Worm (Caenorhabditis elegans) whole organism, young adult: Measurements from ENCODE around the gene Y22D7AL.15.

Source experiments
- ama-1 ChIP-seq, 3 experiments: fragments of 150-350 bp in 1 of 3; sonication (generic microtip) in 2 of 3; optimal IDR thresholded peaks; 2 replicates each; lab custom pipeline; 2014 to 2018; ENCODE audit warnings: missing biosample characterization in 2 of 3, missing genetic modification characterization in 2 of 3, missing genetic modification reagents in 2 of 3
- aptf-3 ChIP-seq: fragments of 200-800 bp; sonication (Bioruptor generic); IDR thresholded peaks from 2 replicates; pipeline ENCODE4 v1.3.6; 2022; ENCODE audit warnings: missing genetic modification characterization, missing compliant biosample characterization
- ekl-4 ChIP-seq: fragments of 200-800 bp; sonication (Bioruptor generic); IDR thresholded peaks from 2 replicates; pipeline ENCODE4 v1.3.6; 2022; ENCODE audit warnings: missing genetic modification reagents, missing genetic modification characterization, missing compliant biosample characterization
- let-607 ChIP-seq, 2 experiments: fragments of 200-800 bp in 1 of 2; sonication (Bioruptor generic) in 1 of 2; sonication (generic microtip) in 1 of 2; optimal IDR thresholded peaks; 2 replicates each; lab custom pipeline; 2016 to 2018; ENCODE audit warnings: mild to moderate bottlenecking in 2 of 2, missing compliant biosample characterization in 2 of 2, missing genetic modification characterization in 2 of 2, moderate library complexity in 2 of 2, missing genotype in 1 of 2
- lsl-1 ChIP-seq: fragments of 200-800 bp; sonication (Bioruptor generic); optimal IDR thresholded peaks from 2 replicates; lab custom pipeline; 2018; ENCODE audit warnings: mild to moderate bottlenecking, missing genetic modification characterization, moderate library complexity, missing compliant biosample characterization
- nhr-120 ChIP-seq: fragments of 200-800 bp; sonication (Bioruptor generic); IDR thresholded peaks from 2 replicates; pipeline ENCODE4 v1.3.6; 2022; ENCODE audit warnings: missing genetic modification characterization, missing compliant biosample characterization
- nhr-80 ChIP-seq: sonication (generic microtip); optimal IDR thresholded peaks from 2 replicates; lab custom pipeline; 2016; ENCODE audit warnings: missing genetic modification characterization, missing compliant biosample characterization
- pha-4 ChIP-seq: fragments of 150-350 bp; sonication (generic microtip); optimal IDR thresholded peaks from 2 replicates; lab custom pipeline; 2014; ENCODE audit warnings: missing biosample characterization, missing genetic modification reagents, missing genetic modification characterization
- snpc-4 ChIP-seq, 5 experiments: fragments of 150-350 bp in 1 of 5; sonication (generic microtip) in 4 of 5; optimal IDR thresholded peaks; 2 replicates each; lab custom pipeline; 2014 to 2018; ENCODE audit warnings: missing genetic modification characterization in 5 of 5, missing biosample characterization in 3 of 5, antibody characterized with exemption in 2 of 5, mild to moderate bottlenecking in 2 of 5, missing compliant biosample characterization in 2 of 5, missing genotype in 2 of 5, moderate library complexity in 2 of 5, missing genetic modification reagents in 1 of 5
- zfh-2 ChIP-seq: fragments of 200-800 bp; sonication (Bioruptor generic); conservative IDR thresholded peaks from 2 replicates; pipeline ENCODE4 v1.3.6; 2022; ENCODE audit warnings: missing genetic modification reagents, missing genetic modification characterization, missing compliant biosample characterization

ce11 chrIII:1674760-1675159, 15.1 kb upstream of the Y22D7AL.15 start:
- TF ChIP-seq ama-1 (optimal IDR thresholded peaks at IDR 0.05; lab: Kevin White, UChicago) (no peak), ama-1 (GFP tag; optimal IDR thresholded peaks at IDR 0.05; lab: Kevin White, UChicago) (no peak), let-607 (tag; optimal IDR thresholded peaks at IDR 0.05; lab: Kevin White, UChicago) (no peak), pha-4 (tag; lab: Kevin White, UChicago) (no peak), lsl-1 (GFP tag; lab: Kevin White, UChicago) (no peak), aptf-3 (GFP tag; lab: Robert Waterston, UW) (no peak), ekl-4 (GFP tag; lab: Robert Waterston, UW) (no peak), snpc-4 (GFP tag; optimal IDR thresholded peaks at IDR 0.05; lab: Kevin White, UChicago) (no peak), snpc-4 (tag; optimal IDR thresholded peaks at IDR 0.05; lab: Kevin White, UChicago) (no peak), zfh-2 (no peak), nhr-120 (no peak), nhr-80 (no peak)
